Fruit fly (Drosophila melanogaster) whole organism, embryonic: Measurements from ENCODE around the gene RpL8.

Experiments
- Atf-2 ChIP-seq: fragments of 200-800 bp; sonication (Bioruptor generic); optimal IDR thresholded peaks from 2 replicates; lab custom pipeline; 2016; ENCODE audit warnings: missing biosample characterization, missing genetic modification characterization
- Atf6 ChIP-seq: fragments of 200-800 bp; sonication (Bioruptor generic); IDR thresholded peaks from 2 replicates; pipeline ENCODE4 v1.3.6; 2022; ENCODE audit warnings: missing biosample characterization, missing genetic modification characterization
- CG12219 ChIP-seq: fragments of 200-800 bp; sonication (Bioruptor generic); optimal IDR thresholded peaks from 3 replicates; lab custom pipeline; 2018; ENCODE audit warnings: missing biosample characterization, mild to moderate bottlenecking, missing genetic modification characterization
- CG13123 ChIP-seq: fragments of 200-800 bp; sonication (Bioruptor generic); optimal IDR thresholded peaks from 2 replicates; lab custom pipeline; 2016; ENCODE audit warnings: missing biosample characterization, missing genetic modification characterization
- CG13296 ChIP-seq: fragments of 200-800 bp; sonication (Bioruptor generic); optimal IDR thresholded peaks from 3 replicates; lab custom pipeline; 2018; ENCODE audit warnings: missing biosample characterization, mild to moderate bottlenecking, missing genetic modification characterization
- CG14050 ChIP-seq: fragments of 200-800 bp; sonication (Bioruptor generic); IDR thresholded peaks from 3 replicates; pipeline ENCODE4 v1.3.6; 2022; ENCODE audit warnings: missing biosample characterization, missing genetic modification characterization
- CG14710 ChIP-seq: fragments of 200-800 bp; sonication (Bioruptor generic); optimal IDR thresholded peaks from 3 replicates; lab custom pipeline; 2019; ENCODE audit warnings: missing biosample characterization, mild to moderate bottlenecking, missing genetic modification characterization, moderate library complexity
- CG14965 ChIP-seq: fragments of 200-800 bp; sonication (Bioruptor generic); optimal IDR thresholded peaks from 2 replicates; lab custom pipeline; 2016; ENCODE audit warnings: missing biosample characterization, missing genetic modification characterization, borderline replicate concordance
- CG15601 ChIP-seq: fragments of 200-800 bp; sonication (Bioruptor generic); optimal IDR thresholded peaks from 3 replicates; lab custom pipeline; 2019; ENCODE audit warnings: missing biosample characterization, mild to moderate bottlenecking, missing genetic modification characterization, moderate library complexity
- CG16815 ChIP-seq: fragments of 200-800 bp; sonication (Bioruptor generic); optimal IDR thresholded peaks from 3 replicates; lab custom pipeline; 2017; ENCODE audit warnings: missing biosample characterization, mild to moderate bottlenecking, missing genetic modification characterization
- CG17328 ChIP-seq: fragments of 200-800 bp; sonication (Bioruptor generic); IDR thresholded peaks from 2 replicates; pipeline ENCODE4 v1.3.6; 2022; ENCODE audit warnings: missing biosample characterization, missing genetic modification characterization
- CG17361 ChIP-seq: fragments of 200-800 bp; sonication (Bioruptor generic); IDR thresholded peaks from 3 replicates; pipeline ENCODE4 v1.3.6; 2022; ENCODE audit warnings: missing biosample characterization, missing genetic modification characterization
- CG18599 ChIP-seq: fragments of 200-800 bp; sonication (Bioruptor generic); optimal IDR thresholded peaks from 3 replicates; lab custom pipeline; 2017; ENCODE audit warnings: missing biosample characterization, missing genetic modification characterization, mild to moderate bottlenecking, moderate library complexity, missing genetic modification reagents
- CG2875 ChIP-seq: fragments of 200-800 bp; sonication (Bioruptor generic); optimal IDR thresholded peaks from 2 replicates; lab custom pipeline; 2017; ENCODE audit warnings: missing biosample characterization, mild to moderate bottlenecking, missing genetic modification characterization, missing genetic modification reagents
- CG33213 ChIP-seq: fragments of 200-800 bp; sonication (Bioruptor generic); optimal IDR thresholded peaks from 3 replicates; lab custom pipeline; 2016; ENCODE audit warnings: missing biosample characterization, missing genetic modification characterization
- CG34422 ChIP-seq: fragments of 200-800 bp; sonication (Bioruptor generic); IDR thresholded peaks from 3 replicates; pipeline ENCODE4 v1.3.6; 2022; ENCODE audit warnings: missing biosample characterization, missing genetic modification characterization
- CG4617 ChIP-seq: fragments of 200-800 bp; sonication (Bioruptor generic); optimal IDR thresholded peaks from 3 replicates; lab custom pipeline; 2016; ENCODE audit warnings: missing biosample characterization, missing genetic modification characterization, borderline replicate concordance
- CG6175 ChIP-seq: fragments of 200-800 bp; sonication (Bioruptor generic); IDR thresholded peaks from 3 replicates; pipeline ENCODE4 v1.3.6; 2022; ENCODE audit warnings: missing biosample characterization, missing genetic modification characterization
- CG6272 ChIP-seq: fragments of 200-800 bp; sonication (Bioruptor generic); IDR thresholded peaks from 2 replicates; pipeline ENCODE4 v1.3.6; 2022; ENCODE audit warnings: missing biosample characterization, missing genetic modification characterization
- E2f1 ChIP-seq: fragments of 200-800 bp; sonication (Bioruptor generic); IDR thresholded peaks from 2 replicates; pipeline ENCODE4 v1.3.6; 2022; ENCODE audit warnings: missing biosample characterization, missing genetic modification characterization
- Elba2 ChIP-seq: fragments of 200-800 bp; sonication (Bioruptor generic); optimal IDR thresholded peaks from 3 replicates; lab custom pipeline; 2016; ENCODE audit warnings: missing biosample characterization, missing genetic modification characterization
- Fer3 ChIP-seq: fragments of 200-800 bp; sonication (Bioruptor generic); optimal IDR thresholded peaks from 2 replicates; lab custom pipeline; 2018; ENCODE audit warnings: missing biosample characterization, mild to moderate bottlenecking, missing genetic modification characterization, moderate library complexity
- Hey ChIP-seq: fragments of 200-800 bp; sonication (Bioruptor generic); optimal IDR thresholded peaks from 3 replicates; lab custom pipeline; 2018; ENCODE audit warnings: missing biosample characterization, mild to moderate bottlenecking, missing genetic modification characterization
- HmgZ ChIP-seq: fragments of 200-800 bp; sonication (Bioruptor generic); optimal IDR thresholded peaks from 2 replicates; lab custom pipeline; 2018; ENCODE audit warnings: missing biosample characterization, mild to moderate bottlenecking, missing genetic modification characterization
- Jarid2 ChIP-seq: fragments of 200-800 bp; sonication (Bioruptor generic); optimal IDR thresholded peaks from 3 replicates; lab custom pipeline; 2017; ENCODE audit warnings: mild to moderate bottlenecking, missing biosample characterization, missing genetic modification reagents, missing genetic modification characterization
- Lpt ChIP-seq: fragments of >200 bp; optimal IDR thresholded peaks from 2 replicates; lab custom pipeline; 2018; ENCODE audit warnings: missing biosample characterization, missing genetic modification characterization
- MBD-R2 ChIP-seq: fragments of 200-800 bp; sonication (Bioruptor generic); IDR thresholded peaks from 2 replicates; pipeline ENCODE4 v1.3.6; 2022; ENCODE audit warnings: missing biosample characterization, missing genetic modification characterization
- Med ChIP-seq: fragments of 200-800 bp; sonication (Bioruptor generic); peaks from one replicate; lab custom pipeline; 2016; ENCODE audit warnings: missing biosample characterization, missing genetic modification characterization, mild to moderate bottlenecking, inconsistent platforms, moderate library complexity
- Mrtf ChIP-seq: fragments of 200-800 bp; sonication (Bioruptor generic); IDR thresholded peaks from 3 replicates; pipeline ENCODE4 v1.3.6; 2022; ENCODE audit warnings: missing biosample characterization, missing genetic modification characterization
- Myb ChIP-seq: fragments of 200-800 bp; sonication (Bioruptor generic); optimal IDR thresholded peaks from 2 replicates; lab custom pipeline; 2016; ENCODE audit warnings: missing biosample characterization, missing genetic modification characterization
- NK7.1 ChIP-seq: fragments of 200-800 bp; sonication (Bioruptor generic); optimal IDR thresholded peaks from 3 replicates; lab custom pipeline; 2016; ENCODE audit warnings: missing biosample characterization, missing genetic modification characterization
- NfI ChIP-seq: fragments of 200-800 bp; sonication (Bioruptor generic); optimal IDR thresholded peaks from 3 replicates; lab custom pipeline; 2018; ENCODE audit warnings: missing biosample characterization, mild to moderate bottlenecking, missing genetic modification characterization, moderate library complexity
- Stat92E ChIP-seq, 3 experiments: fragments of >200 bp in 2 of 3; fragments of 200-800 bp in 1 of 3; sonication (Bioruptor generic) in 1 of 3; optimal IDR thresholded peaks; 2 replicates each; lab custom pipeline; 2017 to 2019; ENCODE audit warnings: missing biosample characterization in 3 of 3, missing genetic modification characterization in 3 of 3, mild to moderate bottlenecking in 1 of 3, moderate library complexity in 1 of 3
- abd-A ChIP-seq: fragments of 200-800 bp; sonication (Bioruptor generic); optimal IDR thresholded peaks from 3 replicates; lab custom pipeline; 2019; ENCODE audit warnings: missing biosample characterization, mild to moderate bottlenecking, missing genetic modification characterization, moderate library complexity
- aop ChIP-seq: fragments of 200-800 bp; sonication (Bioruptor generic); IDR thresholded peaks from 2 replicates; pipeline ENCODE4 v1.3.6; 2022; ENCODE audit warnings: missing biosample characterization, missing genetic modification characterization
- cwo ChIP-seq: fragments of 200-800 bp; sonication (Bioruptor generic); optimal IDR thresholded peaks from 3 replicates; lab custom pipeline; 2017; ENCODE audit warnings: missing biosample characterization, missing genetic modification characterization, mild to moderate bottlenecking, moderate library complexity, missing genetic modification reagents
- dysf ChIP-seq: fragments of 200-800 bp; sonication (Bioruptor generic); IDR thresholded peaks from 3 replicates; pipeline ENCODE4 v1.3.6; 2022; ENCODE audit warnings: missing biosample characterization, missing genetic modification characterization
- gsb-n ChIP-seq: fragments of 200-800 bp; sonication (Bioruptor generic); optimal IDR thresholded peaks from 3 replicates; lab custom pipeline; 2018; ENCODE audit warnings: missing biosample characterization, mild to moderate bottlenecking, missing genetic modification characterization
- insv ChIP-seq, 2 experiments: fragments of 200-800 bp; sonication (Bioruptor generic); optimal IDR thresholded peaks; 3 replicates each; lab custom pipeline; 2016 to 2018; ENCODE audit warnings: missing biosample characterization in 2 of 2, missing genetic modification characterization in 2 of 2
- kni ChIP-seq: fragments of 200-800 bp; sonication (Bioruptor generic); optimal IDR thresholded peaks from 3 replicates; lab custom pipeline; 2017; ENCODE audit warnings: mild to moderate bottlenecking, missing biosample characterization, missing genetic modification reagents, missing genetic modification characterization
- mam ChIP-seq: fragments of 200-800 bp; sonication (Bioruptor generic); optimal IDR thresholded peaks from 3 replicates; lab custom pipeline; 2016; ENCODE audit warnings: missing biosample characterization, missing genetic modification characterization
- nau ChIP-seq: fragments of 200-800 bp; sonication (Bioruptor generic); optimal IDR thresholded peaks from 3 replicates; lab custom pipeline; 2017; ENCODE audit warnings: missing biosample characterization, mild to moderate bottlenecking, missing genetic modification characterization, missing genetic modification reagents
- nerfin-2 ChIP-seq: fragments of 200-800 bp; sonication (Bioruptor generic); IDR thresholded peaks from 2 replicates; pipeline ENCODE4 v1.3.6; 2022; ENCODE audit warnings: missing biosample characterization, missing genetic modification characterization; ENCODE audit not compliant: partially characterized antibody
- ro ChIP-seq: fragments of 200-800 bp; sonication (Bioruptor generic); IDR thresholded peaks from 2 replicates; pipeline ENCODE4 v1.3.6; 2022; ENCODE audit warnings: missing biosample characterization, missing genetic modification characterization
- schlank ChIP-seq: fragments of 200-800 bp; sonication (Bioruptor generic); optimal IDR thresholded peaks from 2 replicates; lab custom pipeline; 2018; ENCODE audit warnings: missing biosample characterization, mild to moderate bottlenecking, missing genetic modification characterization
- sim ChIP-seq: fragments of 200-800 bp; sonication (Bioruptor generic); IDR thresholded peaks from 2 replicates; pipeline ENCODE4 v1.3.6; 2022; ENCODE audit warnings: missing biosample characterization, missing genetic modification characterization
- sug ChIP-seq: fragments of 200-800 bp; optimal IDR thresholded peaks from 2 replicates; lab custom pipeline; 2019; ENCODE audit warnings: missing biosample characterization, mild to moderate bottlenecking, missing genetic modification characterization, moderate library complexity
- trh ChIP-seq: fragments of 200-800 bp; sonication (Bioruptor generic); optimal IDR thresholded peaks from 2 replicates; lab custom pipeline; 2016; ENCODE audit warnings: missing biosample characterization, missing genetic modification characterization
- vfl ChIP-seq: fragments of 200-800 bp; sonication (Bioruptor generic); optimal IDR thresholded peaks from 2 replicates; lab custom pipeline; 2016; ENCODE audit warnings: missing biosample characterization, missing genetic modification characterization
- wdn ChIP-seq: fragments of 200-800 bp; sonication (Bioruptor generic); IDR thresholded peaks from 2 replicates; pipeline ENCODE4 v1.3.6; 2022; ENCODE audit warnings: missing biosample characterization, missing genetic modification characterization
- wor ChIP-seq: fragments of 200-800 bp; sonication (Bioruptor generic); IDR thresholded peaks from 2 replicates; pipeline ENCODE4 v1.3.6; 2022; ENCODE audit warnings: missing biosample characterization, missing genetic modification characterization

Gene RpL8

dm6 chr3L:2570269-2570723 is 17.0 kb upstream of the RpL8 start (continued):
- TF ChIP-seq Stat92E (GFP tag; optimal IDR thresholded peaks at IDR 0.05; lab: Kevin White, UChicago) (no peak), Fer3 (tag; lab: Kevin White, UChicago) (peak; percentile 19), Elba2 (GFP tag; lab: Kevin White, UChicago) (no peak), abd-A (tag; lab: Kevin White, UChicago) (no peak), wor (no peak), Mrtf (GFP tag; lab: Robert Waterston, UW) (no peak), NK7.1 (GFP tag; lab: Kevin White, UChicago) (no peak), insv (GFP tag; optimal IDR thresholded peaks at IDR 0.05; lab: Kevin White, UChicago) (no peak), aop (GFP tag; lab: Robert Waterston, UW) (no peak), NfI (GFP tag; lab: Kevin White, UChicago) (peak; percentile 40), sug (peak; percentile 13), CG14710 (peak; percentile 23), cwo (GFP tag; lab: Kevin White, UChicago) (peak; percentile 46), CG13123 (GFP tag; lab: Kevin White, UChicago) (no peak), CG2875 (no peak), CG4617 (no peak), CG6175 (no peak), Atf-2 (no peak), CG14965 (GFP tag; lab: Kevin White, UChicago) (no peak), vfl (GFP tag; lab: Kevin White, UChicago) (no peak), Myb (GFP tag; lab: Kevin White, UChicago) (no peak), dysf (GFP tag; lab: Robert Waterston, UW) (peak; percentile 59; the same call in 1 of the 3 replicates), kni (GFP tag; lab: Kevin White, UChicago) (no peak), MBD-R2 (GFP tag; lab: Robert Waterston, UW) (no peak), CG15601 (tag; lab: Kevin White, UChicago) (peak; percentile 30), sim (no peak), CG6272 (no peak), Lpt (GFP tag; lab: Kevin White, UChicago) (no peak), CG34422 (GFP tag; lab: Robert Waterston, UW) (0 out of 3 replicates have a peak, but pooled peaks have one; percentile 19), ro (no peak), E2f1 (GFP tag; lab: Robert Waterston, UW) (no peak), CG12219 (GFP tag; lab: Kevin White, UChicago) (peak; percentile 44), Jarid2 (GFP tag; lab: Kevin White, UChicago) (no peak), CG33213 (GFP tag; lab: Kevin White, UChicago) (no peak), CG13296 (GFP tag; lab: Kevin White, UChicago) (no peak), schlank (tag; lab: Kevin White, UChicago) (no peak), trh (GFP tag; lab: Kevin White, UChicago) (no peak), nau (GFP tag; lab: Kevin White, UChicago) (no peak), gsb-n (tag; lab: Kevin White, UChicago) (peak; percentile 62), Atf6 (GFP tag; lab: Robert Waterston, UW) (peak; percentile 21; the same call in 1 of the 2 replicates), wdn (GFP tag; lab: Robert Waterston, UW) (no peak), Med (GFP tag; lab: Kevin White, UChicago) (peak; percentile 77), CG17361 (peak; percentile 46; the same call in 1 of the 3 replicates), CG17328 (no peak), CG18599 (GFP tag; lab: Kevin White, UChicago) (peak; percentile 33), HmgZ (tag; lab: Kevin White, UChicago) (no peak), Hey (tag; lab: Kevin White, UChicago) (no peak), mam (GFP tag; lab: Kevin White, UChicago) (peak; percentile 12), CG14050 (GFP tag; lab: Robert Waterston, UW) (peak; percentile 23; the same call in 1 of the 3 replicates), CG16815 (GFP tag; lab: Kevin White, UChicago) (no peak), nerfin-2 (GFP tag; lab: Robert Waterston, UW) (no peak)
